Fruit fly (Drosophila melanogaster): ENCODE data around the gene CG13998.
A peak's percentile ranks its signal among the peaks of the same experiment; 100 is the strongest.

CG13998 gene

dm6 chr2L:5997609-5998229 is 41.1 kb upstream of the CG13998 start (continued):
- TF ChIP-seq CG3163 (GFP tag; optimal IDR thresholded peaks at IDR 0.05) (peak; percentile 21), CG31365 (tag; optimal IDR thresholded peaks at IDR 0.05) (peak; percentile 74), Adf1 (GFP tag; IDR thresholded peaks at IDR 0.05) (peak; percentile 79), CrebB (tag; optimal IDR thresholded peaks at IDR 0.05) (peak; percentile 48), wek (GFP tag; optimal IDR thresholded peaks at IDR 0.05) (peak; percentile 82), CG43689 (GFP tag; IDR thresholded peaks at IDR 0.05) (no peak), HmgD (GFP tag; optimal IDR thresholded peaks at IDR 0.05) (no peak), bowl (GFP tag; IDR thresholded peaks at IDR 0.05) (no peak), fu2 (GFP tag; optimal IDR thresholded peaks at IDR 0.05) (no peak), Aef1 (GFP tag; IDR thresholded peaks at IDR 0.05) (no peak), BtbVII (GFP tag; optimal IDR thresholded peaks at IDR 0.05) (peak; percentile 79), CG16779 (GFP tag; IDR thresholded peaks at IDR 0.05) (no peak), rib (GFP tag; IDR thresholded peaks at IDR 0.05) (no peak), vfl (GFP tag; optimal IDR thresholded peaks at IDR 0.05) (no peak), CG13287 (GFP tag; IDR thresholded peaks at IDR 0.05; ENCODE audit: partially characterized antibody) (no peak), sim (GFP tag; IDR thresholded peaks at IDR 0.05) (no peak), CG18262 (tag; optimal IDR thresholded peaks at IDR 0.05) (peak; percentile 46), CG8388 (GFP tag; optimal IDR thresholded peaks at IDR 0.05) (peak; percentile 57), CG11560 (tag; IDR thresholded peaks at IDR 0.05) (no peak), Sox100B (GFP tag; optimal IDR thresholded peaks at IDR 0.05) (peak; percentile 75), CG8924 (tag; optimal IDR thresholded peaks at IDR 0.05) (peak; percentile 43), CG9727 (GFP tag; optimal IDR thresholded peaks at IDR 0.05) (peak; percentile 67), CG14860 (GFP tag; IDR thresholded peaks at IDR 0.05; ENCODE audit: partially characterized antibody) (no peak), gsb (GFP tag; IDR thresholded peaks at IDR 0.05) (peak; percentile 34; the same call in 1 of the 2 replicates), CG10565 (GFP tag; optimal IDR thresholded peaks at IDR 0.05) (no peak), CG4424 (GFP tag; optimal IDR thresholded peaks at IDR 0.05) (no peak), Jarid2 (GFP tag; optimal IDR thresholded peaks at IDR 0.05) (peak; percentile 60), CG6765 (GFP tag; optimal IDR thresholded peaks at IDR 0.05) (peak; percentile 82), Mrtf (GFP tag; IDR thresholded peaks at IDR 0.05) (no peak), CG14667 (GFP tag; IDR thresholded peaks at IDR 0.05) (no peak), en (GFP tag; optimal IDR thresholded peaks at IDR 0.05) (peak; percentile 13), eyg (GFP tag; optimal IDR thresholded peaks at IDR 0.05) (peak; percentile 5), CTCF (GFP tag; optimal IDR thresholded peaks at IDR 0.05) (peak; percentile 47), CG6654 (GFP tag; optimal IDR thresholded peaks at IDR 0.05) (no peak), CG2875 (GFP tag; optimal IDR thresholded peaks at IDR 0.05) (peak; percentile 49), Ravus (GFP tag; IDR thresholded peaks at IDR 0.05) (no peak), Poxn (GFP tag; IDR thresholded peaks at IDR 0.05) (no peak), Nf-YB (GFP tag; optimal IDR thresholded peaks at IDR 0.05) (peak; percentile 39), maf-S (GFP tag; optimal IDR thresholded peaks at IDR 0.05) (no peak), H15 (GFP tag; IDR thresholded peaks at IDR 0.05) (no peak), gce (GFP tag; IDR thresholded peaks at IDR 0.05) (peak; percentile 37; the same call in 1 of the 3 replicates), ERR (GFP tag; optimal IDR thresholded peaks at IDR 0.05) (no peak), ato (GFP tag; IDR thresholded peaks at IDR 0.05; ENCODE audit: partially characterized antibody) (no peak), CG34224 (GFP tag; IDR thresholded peaks at IDR 0.05; ENCODE audit: partially characterized antibody) (no peak), peb (GFP tag; IDR thresholded peaks at IDR 0.05) (no peak), pan (optimal IDR thresholded peaks at IDR 0.05) (no peak), pan (GFP tag; optimal IDR thresholded peaks at IDR 0.05 in 1 of 2, IDR thresholded peaks at IDR 0.05 in 1 of 2) (peak in 1 of 2 experiments; percentile 39), mirr (GFP tag; optimal IDR thresholded peaks at IDR 0.05) (peak; percentile 63), Optix (GFP tag; IDR thresholded peaks at IDR 0.05) (no peak), gsb-n (tag; optimal IDR thresholded peaks at IDR 0.05) (peak; percentile 53), CG8359 (GFP tag; optimal IDR thresholded peaks at IDR 0.05; ENCODE audit: borderline replicate concordance) (peak; percentile 73), CG18764 (GFP tag; optimal IDR thresholded peaks at IDR 0.05) (no peak)

Measured in whole organism, embryonic.